Fruit fly (Drosophila melanogaster) Kc167 (cell line): ENCODE data around the gene CG32147.

Experiments used
- Myc ChIP-seq: fragments of >200 bp; optimal IDR thresholded peaks from 2 replicates; lab custom pipeline; 2017; ENCODE audit warnings: missing external identifiers
- h ChIP-seq: fragments of >200 bp; optimal IDR thresholded peaks from 3 replicates; lab custom pipeline; 2018; ENCODE audit warnings: missing external identifiers
- insv ChIP-seq: fragments of >200 bp; optimal IDR thresholded peaks from 3 replicates; lab custom pipeline; 2018; ENCODE audit warnings: missing external identifiers
- psq ChIP-seq: fragments of >200 bp; optimal IDR thresholded peaks from 2 replicates; lab custom pipeline; 2017; ENCODE audit warnings: missing external identifiers
- ttk ChIP-seq: sonication (Bioruptor generic); optimal IDR thresholded peaks from 2 replicates; lab custom pipeline; 2017; ENCODE audit warnings: missing external identifiers

dm6 chr3L:15125077-15125652 is 18.7 kb downstream of the CG32147 start, which contains the start of gene CG16959:
- TF ChIP-seq Myc (lab: Kevin White, UChicago), result no peak
- TF ChIP-seq psq (lab: Kevin White, UChicago), result no peak
- TF ChIP-seq h, result no peak
- no peak for TF ChIP-seq insv (lab: Kevin White, UChicago)
- no peak for TF ChIP-seq ttk
